Fruit fly (Drosophila melanogaster) whole organism, prepupa: ENCODE measurements around the gene Uch.
A peak's percentile ranks its signal among the peaks of the same experiment; 100 is the strongest.

Source experiments
- CG10631 ChIP-seq: fragments of 200-800 bp; sonication (Bioruptor generic); optimal IDR thresholded peaks from 2 replicates; lab custom pipeline; 2016; ENCODE audit warnings: missing biosample characterization, missing genetic modification characterization
- CG10669 ChIP-seq: fragments of 200-800 bp; sonication (Bioruptor generic); optimal IDR thresholded peaks from 3 replicates; lab custom pipeline; 2018; ENCODE audit warnings: missing biosample characterization, mild to moderate bottlenecking, missing genetic modification characterization, moderate library complexity
- CG11294 ChIP-seq: fragments of 200-800 bp; sonication (Bioruptor generic); IDR thresholded peaks from 2 replicates; pipeline ENCODE4 v1.3.6; 2022; ENCODE audit warnings: missing biosample characterization, missing genetic modification characterization
- CG11762 ChIP-seq: fragments of 200-800 bp; sonication (Bioruptor generic); optimal IDR thresholded peaks from 3 replicates; lab custom pipeline; 2016; ENCODE audit warnings: missing biosample characterization, missing genetic modification characterization; ENCODE audit not compliant: insufficient read depth
- CG11902 ChIP-seq: fragments of 200-800 bp; sonication (Bioruptor generic); optimal IDR thresholded peaks from 3 replicates; lab custom pipeline; 2016; ENCODE audit warnings: missing biosample characterization, missing genetic modification characterization
- CG15336 ChIP-seq: fragments of 200-800 bp; sonication (Bioruptor generic); IDR thresholded peaks from 2 replicates; pipeline ENCODE4 v1.3.6; 2022; ENCODE audit warnings: missing biosample characterization, missing genetic modification characterization
- CG1621 ChIP-seq: fragments of 200-800 bp; sonication (Bioruptor generic); optimal IDR thresholded peaks from 3 replicates; lab custom pipeline; 2018; ENCODE audit warnings: missing biosample characterization, mild to moderate bottlenecking, missing genetic modification characterization
- CG16779 ChIP-seq: fragments of 200-800 bp; sonication (Bioruptor generic); optimal IDR thresholded peaks from 3 replicates; lab custom pipeline; 2017; ENCODE audit warnings: missing biosample characterization, mild to moderate bottlenecking, missing genetic modification characterization
- CG3032 ChIP-seq: fragments of 200-800 bp; optimal IDR thresholded peaks from 2 replicates; lab custom pipeline; 2019; ENCODE audit warnings: missing biosample characterization, mild to moderate bottlenecking, missing genetic modification characterization, moderate library complexity
- CG31627 ChIP-seq: fragments of 200-800 bp; sonication (Bioruptor generic); optimal IDR thresholded peaks from 3 replicates; lab custom pipeline; 2016; ENCODE audit warnings: missing biosample characterization, missing genetic modification characterization
- CG34406 ChIP-seq: fragments of 200-800 bp; sonication (Bioruptor generic); optimal IDR thresholded peaks from 3 replicates; lab custom pipeline; 2016; ENCODE audit warnings: missing biosample characterization, missing genetic modification characterization
- CG3919 ChIP-seq: fragments of 200-800 bp; sonication (Bioruptor generic); optimal IDR thresholded peaks from 3 replicates; lab custom pipeline; 2016; ENCODE audit warnings: missing biosample characterization, missing genetic modification characterization
- CG4318 ChIP-seq: fragments of 200-800 bp; sonication (Bioruptor generic); optimal IDR thresholded peaks from 3 replicates; lab custom pipeline; 2017; ENCODE audit warnings: missing biosample characterization, mild to moderate bottlenecking, missing genetic modification characterization
- CG6163 ChIP-seq: fragments of 200-800 bp; sonication (Bioruptor generic); IDR thresholded peaks from 3 replicates; pipeline ENCODE4 v1.3.6; 2022; ENCODE audit warnings: missing biosample characterization, missing genetic modification characterization
- CG6276 ChIP-seq: fragments of 200-800 bp; sonication (Bioruptor generic); optimal IDR thresholded peaks from 2 replicates; lab custom pipeline; 2017; ENCODE audit warnings: missing biosample characterization, mild to moderate bottlenecking, missing genetic modification characterization
- CG6792 ChIP-seq: fragments of 200-800 bp; sonication (Bioruptor generic); optimal IDR thresholded peaks from 3 replicates; lab custom pipeline; 2016; ENCODE audit warnings: missing biosample characterization, missing genetic modification characterization
- CG6808 ChIP-seq: fragments of 200-800 bp; sonication (Bioruptor generic); optimal IDR thresholded peaks from 3 replicates; lab custom pipeline; 2017; ENCODE audit warnings: missing biosample characterization, missing genetic modification characterization, mild to moderate bottlenecking, moderate library complexity, missing genetic modification reagents
- CG6854 ChIP-seq: fragments of 200-800 bp; sonication (Bioruptor generic); optimal IDR thresholded peaks from 2 replicates; lab custom pipeline; 2017; ENCODE audit warnings: missing biosample characterization, mild to moderate bottlenecking, missing genetic modification characterization
- CG7368 ChIP-seq: fragments of 200-800 bp; sonication (Bioruptor generic); optimal IDR thresholded peaks from 3 replicates; lab custom pipeline; 2016; ENCODE audit warnings: missing biosample characterization, missing genetic modification characterization
- CG8319 ChIP-seq: fragments of 200-800 bp; sonication (Bioruptor generic); optimal IDR thresholded peaks from 3 replicates; lab custom pipeline; 2016; ENCODE audit warnings: missing biosample characterization, missing genetic modification characterization
- CG8632 ChIP-seq: fragments of 200-800 bp; sonication (Bioruptor generic); optimal IDR thresholded peaks from 3 replicates; lab custom pipeline; 2016; ENCODE audit warnings: missing biosample characterization, missing genetic modification characterization
- CG9139 ChIP-seq: fragments of 200-800 bp; sonication (Bioruptor generic); optimal IDR thresholded peaks from 3 replicates; lab custom pipeline; 2017; ENCODE audit warnings: missing biosample characterization, mild to moderate bottlenecking, missing genetic modification characterization
- Eip75B ChIP-seq: fragments of 200-800 bp; sonication (Bioruptor generic); optimal IDR thresholded peaks from 3 replicates; lab custom pipeline; 2016; ENCODE audit warnings: missing biosample characterization, missing genetic modification characterization
- Eip78C ChIP-seq: fragments of 200-800 bp; sonication (Bioruptor generic); peaks from one replicate; lab custom pipeline; 2016; ENCODE audit warnings: missing biosample characterization, missing genetic modification characterization
- Eip93F ChIP-seq: fragments of 200-800 bp; sonication (Bioruptor generic); optimal IDR thresholded peaks from 2 replicates; lab custom pipeline; 2016; ENCODE audit warnings: missing biosample characterization, mild to moderate bottlenecking, missing genetic modification characterization
- Ets21C ChIP-seq: fragments of 200-800 bp; sonication (Bioruptor generic); optimal IDR thresholded peaks from 3 replicates; lab custom pipeline; 2016; ENCODE audit warnings: missing biosample characterization, missing genetic modification characterization
- Ets96B ChIP-seq: fragments of 200-800 bp; optimal IDR thresholded peaks from 2 replicates; lab custom pipeline; 2019; ENCODE audit warnings: missing biosample characterization, mild to moderate bottlenecking, missing genetic modification characterization, moderate library complexity
- Gug ChIP-seq: fragments of 200-800 bp; sonication (Bioruptor generic); IDR thresholded peaks from 2 replicates; pipeline ENCODE4 v1.3.6; 2022; ENCODE audit warnings: missing biosample characterization, missing genetic modification characterization
- Hr38 ChIP-seq: sonication (Bioruptor generic); optimal IDR thresholded peaks from 2 replicates; lab custom pipeline; 2016; ENCODE audit warnings: missing biosample characterization, missing genetic modification characterization
- Hr39 ChIP-seq: fragments of 200-800 bp; sonication (Bioruptor generic); optimal IDR thresholded peaks from 2 replicates; lab custom pipeline; 2016; ENCODE audit warnings: missing biosample characterization, missing genetic modification characterization
- Lpt ChIP-seq: fragments of 200-800 bp; sonication (Bioruptor generic); optimal IDR thresholded peaks from 3 replicates; lab custom pipeline; 2016; ENCODE audit warnings: missing biosample characterization, missing genetic modification characterization
- Met ChIP-seq: fragments of 200-800 bp; sonication (Bioruptor generic); optimal IDR thresholded peaks from 3 replicates; lab custom pipeline; 2016; ENCODE audit warnings: missing biosample characterization, missing genetic modification characterization
- OdsH ChIP-seq: fragments of 200-800 bp; sonication (Bioruptor generic); optimal IDR thresholded peaks from 3 replicates; lab custom pipeline; 2016; ENCODE audit warnings: missing biosample characterization, missing genetic modification characterization
- Smox ChIP-seq: fragments of 200-800 bp; sonication (Bioruptor generic); optimal IDR thresholded peaks from 3 replicates; lab custom pipeline; 2016; ENCODE audit warnings: missing biosample characterization, missing genetic modification characterization
- Sox14 ChIP-seq: fragments of 200-800 bp; sonication (Bioruptor generic); optimal IDR thresholded peaks from 3 replicates; lab custom pipeline; 2016; ENCODE audit warnings: missing biosample characterization, missing genetic modification characterization
- Sox15 ChIP-seq: fragments of 200-800 bp; sonication (Bioruptor generic); optimal IDR thresholded peaks from 3 replicates; lab custom pipeline; 2016; ENCODE audit warnings: missing biosample characterization, missing genetic modification characterization
- dac ChIP-seq: fragments of 200-800 bp; sonication (Bioruptor generic); optimal IDR thresholded peaks from 2 replicates; lab custom pipeline; 2017; ENCODE audit warnings: missing biosample characterization, mild to moderate bottlenecking, missing genetic modification characterization
- dsx ChIP-seq: fragments of 200-800 bp; optimal IDR thresholded peaks from 3 replicates; lab custom pipeline; 2019; ENCODE audit warnings: missing biosample characterization, mild to moderate bottlenecking, missing genetic modification characterization, moderate library complexity; ENCODE audit not compliant: poor library complexity, severe bottlenecking
- eg ChIP-seq: fragments of 200-800 bp; sonication (Bioruptor generic); IDR thresholded peaks from 3 replicates; pipeline ENCODE4 v1.3.6; 2022; ENCODE audit warnings: missing biosample characterization, missing genetic modification characterization
- esn ChIP-seq: fragments of 200-800 bp; sonication (Bioruptor generic); optimal IDR thresholded peaks from 2 replicates; lab custom pipeline; 2016; ENCODE audit warnings: missing biosample characterization, mild to moderate bottlenecking, missing genetic modification characterization, moderate library complexity
- fd59A ChIP-seq: fragments of 200-800 bp; sonication (Bioruptor generic); optimal IDR thresholded peaks from 2 replicates; lab custom pipeline; 2017; ENCODE audit warnings: missing biosample characterization, mild to moderate bottlenecking, missing genetic modification characterization, missing genetic modification reagents
- lz ChIP-seq: fragments of 200-800 bp; sonication (Bioruptor generic); optimal IDR thresholded peaks from 3 replicates; lab custom pipeline; 2016; ENCODE audit warnings: missing biosample characterization, missing genetic modification characterization
- salr ChIP-seq, 2 experiments: fragments of 200-800 bp; sonication (Bioruptor generic); optimal IDR thresholded peaks; 3 replicates each; lab custom pipeline; 2016 to 2018; ENCODE audit warnings: missing biosample characterization in 2 of 2, missing genetic modification characterization in 2 of 2, mild to moderate bottlenecking in 1 of 2
- spab ChIP-seq: fragments of 200-800 bp; sonication (Bioruptor generic); optimal IDR thresholded peaks from 2 replicates; lab custom pipeline; 2017; ENCODE audit warnings: missing biosample characterization, mild to moderate bottlenecking, missing genetic modification characterization, missing genetic modification reagents
- ss ChIP-seq, 2 experiments: fragments of 200-800 bp; sonication (Bioruptor generic); optimal IDR thresholded peaks; 2 replicates in 1 of 2; 3 replicates in 1 of 2; lab custom pipeline; 2017 to 2018; ENCODE audit warnings: mild to moderate bottlenecking in 2 of 2, missing biosample characterization in 2 of 2, missing genetic modification characterization in 2 of 2, moderate library complexity in 1 of 2
- svp ChIP-seq: fragments of 200-800 bp; sonication (Bioruptor generic); peaks from one replicate; lab custom pipeline; 2016; ENCODE audit warnings: missing biosample characterization, missing genetic modification characterization
- topi ChIP-seq: fragments of 200-800 bp; sonication (Bioruptor generic); optimal IDR thresholded peaks from 3 replicates; lab custom pipeline; 2016; ENCODE audit warnings: missing biosample characterization, missing genetic modification characterization
- vri ChIP-seq: fragments of 200-800 bp; sonication (Bioruptor generic); optimal IDR thresholded peaks from 3 replicates; lab custom pipeline; 2016; ENCODE audit warnings: missing biosample characterization, mild to moderate bottlenecking, missing genetic modification characterization

The Uch gene

dm6 chr2L:2182735-2183340 lies 31.2 kb downstream of the Uch start (continued):
- TF ChIP-seq CG8632 (GFP tag; lab: Kevin White, UChicago) (peak; percentile 32), Eip93F (no peak)

- no peak for TF ChIP-seq CG3032 (tag; lab: Kevin White, UChicago)
- peak; percentile 20 for TF ChIP-seq vri (GFP tag; lab: Kevin White, UChicago)
- TF ChIP-seq CG3919 (GFP tag; lab: Kevin White, UChicago): no peak
- peak; percentile 41 for TF ChIP-seq Eip78C (GFP tag; lab: Kevin White, UChicago)
- TF ChIP-seq Eip93F: no peak
- no peak for TF ChIP-seq CG34406 (GFP tag; lab: Kevin White, UChicago)
- TF ChIP-seq dsx: no peak
- TF ChIP-seq esn (GFP tag; lab: Kevin White, UChicago): peak; percentile 48
- no peak for TF ChIP-seq Hr38 (GFP tag; lab: Kevin White, UChicago)
- TF ChIP-seq CG6163: no peak
- TF ChIP-seq salr (GFP tag; optimal IDR thresholded peaks at IDR 0.05; lab: Kevin White, UChicago): no peak
- TF ChIP-seq Eip75B (GFP tag; lab: Kevin White, UChicago): peak; percentile 9
- TF ChIP-seq CG8632 (GFP tag; lab: Kevin White, UChicago): no peak
- no peak for TF ChIP-seq CG11294
- peak; percentile 6 for TF ChIP-seq lz (GFP tag; lab: Kevin White, UChicago)
- peak; percentile 6 for TF ChIP-seq Met (GFP tag; lab: Kevin White, UChicago)
- TF ChIP-seq CG4318 (GFP tag; lab: Kevin White, UChicago): no peak
- TF ChIP-seq CG10631: no peak
- no peak for TF ChIP-seq CG6276 (GFP tag; lab: Kevin White, UChicago)
- TF ChIP-seq CG6792 (GFP tag; lab: Kevin White, UChicago): peak; percentile 4
- no peak for TF ChIP-seq CG7368 (GFP tag; lab: Kevin White, UChicago)
- TF ChIP-seq Gug (GFP tag; lab: Robert Waterston, UW): no peak
- TF ChIP-seq CG16779 (tag; lab: Kevin White, UChicago): no peak
- TF ChIP-seq Sox15 (GFP tag; lab: Kevin White, UChicago): no peak
- TF ChIP-seq fd59A (GFP tag; lab: Kevin White, UChicago): no peak
- no peak for TF ChIP-seq CG9139 (GFP tag; lab: Kevin White, UChicago)
- TF ChIP-seq Ets21C: peak; percentile 11
- TF ChIP-seq CG11762 (GFP tag; lab: Kevin White, UChicago): no peak
- no peak for TF ChIP-seq CG6854 (GFP tag; lab: Kevin White, UChicago)
- no peak for TF ChIP-seq CG8319 (GFP tag; lab: Kevin White, UChicago)
- TF ChIP-seq Sox14 (GFP tag; lab: Kevin White, UChicago): no peak
- TF ChIP-seq Ets96B (tag; lab: Kevin White, UChicago): no peak
- no peak for TF ChIP-seq OdsH (GFP tag; lab: Kevin White, UChicago)
- TF ChIP-seq CG15336 (GFP tag; lab: Robert Waterston, UW): no peak
- no peak for TF ChIP-seq spab (GFP tag; lab: Kevin White, UChicago)
- TF ChIP-seq Smox (GFP tag; lab: Kevin White, UChicago): peak; percentile 11
- no peak for TF ChIP-seq CG11902 (GFP tag; lab: Kevin White, UChicago)
- TF ChIP-seq topi (GFP tag; lab: Kevin White, UChicago): no peak
- TF ChIP-seq ss (GFP tag; optimal IDR thresholded peaks at IDR 0.05; lab: Kevin White, UChicago): peak in 1 of 2 experiments; percentile 60
- no peak for TF ChIP-seq Lpt (GFP tag; lab: Kevin White, UChicago)
- no peak for TF ChIP-seq CG6808 (GFP tag; lab: Kevin White, UChicago)
- peak; percentile 8 for TF ChIP-seq Hr39 (GFP tag; lab: Kevin White, UChicago)
- no peak for TF ChIP-seq CG1621
- TF ChIP-seq CG10669 (GFP tag; lab: Kevin White, UChicago): no peak
- no peak for TF ChIP-seq eg (GFP tag; lab: Robert Waterston, UW)
- TF ChIP-seq CG31627: peak; percentile 21
- no peak for TF ChIP-seq dac (GFP tag; lab: Kevin White, UChicago)
- TF ChIP-seq svp (GFP tag; lab: Kevin White, UChicago): peak; percentile 69
- TF ChIP-seq, all 60 proteins: peak for 13
Measured at dm6 chr2L:2181971-2182643, 31.9 kb downstream of the Uch start.
